Worm (Caenorhabditis elegans) whole organism, early embryonic: Measurements from ENCODE around the gene hpl-2.

Experiments
- B0310.2 ChIP-seq: sonication (generic microtip); optimal IDR thresholded peaks from 2 replicates; lab custom pipeline; 2016; ENCODE audit warnings: mild to moderate bottlenecking, missing genetic modification characterization, missing compliant biosample characterization
- F13C5.2 ChIP-seq: sonication (generic microtip); optimal IDR thresholded peaks from 2 replicates; lab custom pipeline; 2017; ENCODE audit warnings: mild to moderate bottlenecking, missing genetic modification characterization, inconsistent platforms, missing compliant biosample characterization
- aly-1 ChIP-seq: sonication (generic microtip); optimal IDR thresholded peaks from 2 replicates; lab custom pipeline; 2016; ENCODE audit warnings: missing genetic modification characterization, missing compliant biosample characterization
- ama-1 ChIP-seq: fragments of 150-350 bp; optimal IDR thresholded peaks from 2 replicates; lab custom pipeline; 2014
- ceh-13 ChIP-seq: fragments of 200-800 bp; sonication (Bioruptor generic); optimal IDR thresholded peaks from 2 replicates; lab custom pipeline; 2018; ENCODE audit warnings: mild to moderate bottlenecking, missing genetic modification characterization, missing compliant biosample characterization
- ceh-36 ChIP-seq: sonication (generic microtip); optimal IDR thresholded peaks from 2 replicates; lab custom pipeline; 2016; ENCODE audit warnings: missing genetic modification characterization, inconsistent platforms, missing compliant biosample characterization
- ets-7 ChIP-seq: sonication (generic microtip); optimal IDR thresholded peaks from 2 replicates; lab custom pipeline; 2016; ENCODE audit warnings: missing genotype, missing genetic modification characterization, missing compliant biosample characterization
- flt-1 ChIP-seq: fragments of 200-800 bp; sonication (Bioruptor generic); IDR thresholded peaks from 2 replicates; pipeline ENCODE4 v1.3.6; 2022; ENCODE audit warnings: missing genetic modification characterization, missing compliant biosample characterization
- hmbx-1 ChIP-seq: sonication (generic microtip); optimal IDR thresholded peaks from 2 replicates; lab custom pipeline; 2016; ENCODE audit warnings: mild to moderate bottlenecking, missing genetic modification characterization, missing compliant biosample characterization
- hmg-4 ChIP-seq: fragments of 200-800 bp; sonication (Bioruptor generic); optimal IDR thresholded peaks from 2 replicates; lab custom pipeline; 2018; ENCODE audit warnings: mild to moderate bottlenecking, missing genetic modification characterization, missing compliant biosample characterization
- hnd-1 ChIP-seq: sonication (generic microtip); optimal IDR thresholded peaks from 2 replicates; lab custom pipeline; 2016; ENCODE audit warnings: missing genetic modification characterization, missing compliant biosample characterization
- pes-1 ChIP-seq: fragments of 200-800 bp; sonication (Bioruptor generic); IDR thresholded peaks from 2 replicates; pipeline ENCODE4 v1.3.6; 2022; ENCODE audit warnings: missing genetic modification reagents, missing genetic modification characterization, missing compliant biosample characterization
- scrt-1 ChIP-seq: fragments of 200-800 bp; sonication (Bioruptor generic); IDR thresholded peaks from 2 replicates; pipeline ENCODE4 v1.3.6; 2022; ENCODE audit warnings: missing genetic modification characterization, missing compliant biosample characterization
- sea-1 ChIP-seq: fragments of 200-800 bp; sonication (Bioruptor generic); conservative IDR thresholded peaks from 2 replicates; pipeline ENCODE4 v1.3.6; 2022; ENCODE audit warnings: missing genetic modification characterization, missing compliant biosample characterization
- tbx-11 ChIP-seq: fragments of 200-800 bp; sonication (Bioruptor generic); IDR thresholded peaks from 2 replicates; pipeline ENCODE4 v1.3.6; 2022; ENCODE audit warnings: missing genetic modification characterization, missing compliant biosample characterization
- tbx-37 ChIP-seq: fragments of 200-800 bp; sonication (Bioruptor generic); conservative IDR thresholded peaks from 2 replicates; pipeline ENCODE4 v1.3.6; 2022; ENCODE audit warnings: missing genetic modification reagents, missing genetic modification characterization, missing compliant biosample characterization
- tra-4 ChIP-seq: sonication (generic microtip); optimal IDR thresholded peaks from 2 replicates; lab custom pipeline; 2017; ENCODE audit warnings: missing genetic modification characterization, missing compliant biosample characterization

Gene hpl-2

DNA sequence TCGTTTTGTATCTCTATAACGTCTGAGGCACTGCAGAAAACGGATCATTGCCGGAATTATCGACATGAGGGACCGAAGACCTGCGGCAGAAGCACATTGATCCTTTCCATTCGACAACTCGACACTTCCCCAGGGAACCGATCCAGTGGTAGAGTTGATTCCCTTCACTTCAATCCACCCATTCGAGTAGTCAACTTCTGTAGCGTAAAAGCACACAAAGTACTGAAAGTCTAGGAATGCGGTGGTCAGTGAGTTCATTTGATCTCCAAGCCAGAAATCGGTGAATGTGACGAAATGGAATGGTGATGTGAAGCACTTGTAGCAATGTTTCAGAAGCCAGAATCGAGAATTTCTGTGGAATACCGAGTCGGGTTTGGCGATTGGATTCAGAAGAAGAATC, 50.8 kb downstream of the hpl-2 start:
- no peak for TF ChIP-seq tbx-11 (GFP tag; lab: Robert Waterston, UW)
- TF ChIP-seq hnd-1 (tag; lab: Kevin White, UChicago), result no peak
- no peak for TF ChIP-seq ama-1 (lab: Kevin White, UChicago)
- TF ChIP-seq aly-1 (tag; lab: Kevin White, UChicago), result no peak
- no peak for TF ChIP-seq F13C5.2 (tag; lab: Kevin White, UChicago)
- no peak for TF ChIP-seq scrt-1 (GFP tag; lab: Robert Waterston, UW)
- TF ChIP-seq pes-1 (GFP tag; lab: Robert Waterston, UW), result no peak
- no peak for TF ChIP-seq ceh-13 (GFP tag; lab: Kevin White, UChicago)
- no peak for TF ChIP-seq tbx-37 (GFP tag; lab: Robert Waterston, UW)
- TF ChIP-seq hmg-4, result no peak
- TF ChIP-seq ceh-36 (tag; lab: Kevin White, UChicago), result no peak

DNA sequence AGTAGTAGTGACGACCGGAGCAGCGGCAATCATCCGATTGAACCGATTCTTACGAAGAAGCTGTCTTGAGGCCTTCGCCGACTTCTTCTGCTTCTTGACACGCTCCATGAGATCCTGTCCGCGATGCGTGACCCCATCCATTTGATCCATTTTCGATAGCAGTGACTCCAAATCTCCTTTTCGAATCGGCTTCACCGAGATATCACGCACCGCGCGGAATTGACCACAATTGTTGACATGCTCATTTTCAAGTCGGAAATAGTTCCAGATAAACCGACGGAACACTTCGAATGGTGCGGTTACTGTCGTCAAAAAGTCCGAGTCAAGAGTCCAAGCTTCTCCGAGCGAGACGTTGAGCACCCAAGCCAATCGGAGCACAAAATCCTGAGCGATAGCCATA, 51.5 kb downstream of the hpl-2 start:
- TF ChIP-seq tra-4, result no peak
- TF ChIP-seq aly-1 (tag; lab: Kevin White, UChicago), result no peak
- no peak for TF ChIP-seq ceh-36 (tag; lab: Kevin White, UChicago)
- no peak for TF ChIP-seq tbx-37 (GFP tag; lab: Robert Waterston, UW)
- TF ChIP-seq F13C5.2 (tag; lab: Kevin White, UChicago), result no peak
- no peak for TF ChIP-seq hnd-1 (tag; lab: Kevin White, UChicago)
- no peak for TF ChIP-seq sea-1 (GFP tag; lab: Robert Waterston, UW)
- TF ChIP-seq B0310.2 (tag; lab: Kevin White, UChicago), result no peak
- no peak for TF ChIP-seq pes-1 (GFP tag; lab: Robert Waterston, UW)
- TF ChIP-seq hmbx-1 (tag; lab: Kevin White, UChicago), result no peak
- TF ChIP-seq flt-1 (GFP tag; lab: Robert Waterston, UW), result no peak
- TF ChIP-seq ama-1 (lab: Kevin White, UChicago), result no peak
- no peak for TF ChIP-seq ceh-13 (GFP tag; lab: Kevin White, UChicago)
- no peak for TF ChIP-seq hmg-4
- TF ChIP-seq tbx-11 (GFP tag; lab: Robert Waterston, UW), result no peak
- TF ChIP-seq ets-7 (tag; lab: Kevin White, UChicago), result no peak
- TF ChIP-seq scrt-1 (GFP tag; lab: Robert Waterston, UW), result no peak

DNA sequence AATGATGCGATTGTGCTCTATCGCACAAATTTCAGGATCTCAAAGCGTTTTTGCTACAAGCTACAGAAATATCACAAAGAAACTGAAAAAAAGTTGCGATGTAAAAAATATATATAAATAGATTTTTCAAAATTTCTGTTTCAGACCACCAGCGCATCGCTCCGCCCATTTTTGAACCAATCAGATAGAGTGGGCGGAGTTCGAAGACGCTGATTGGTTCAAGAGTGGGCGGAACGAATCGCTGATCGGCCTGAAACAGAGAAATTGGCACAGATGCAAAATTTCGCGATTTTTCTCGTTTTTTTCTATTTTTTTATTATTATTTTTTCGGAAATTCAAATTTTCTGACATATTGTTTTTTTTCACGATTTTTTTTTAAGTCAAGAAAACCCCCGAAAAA, 52.5 kb downstream of the hpl-2 start:
- TF ChIP-seq aly-1 (tag; lab: Kevin White, UChicago), result no peak
- TF ChIP-seq ceh-36 (tag; lab: Kevin White, UChicago), result no peak
- no peak for TF ChIP-seq tra-4
- no peak for TF ChIP-seq pes-1 (GFP tag; lab: Robert Waterston, UW)
- TF ChIP-seq B0310.2 (tag; lab: Kevin White, UChicago), result no peak
- no peak for TF ChIP-seq ets-7 (tag; lab: Kevin White, UChicago)
- no peak for TF ChIP-seq hmg-4
- no peak for TF ChIP-seq tbx-11 (GFP tag; lab: Robert Waterston, UW)
